Fruit fly (Drosophila melanogaster): Measurements from ENCODE around the gene Kap-alpha1.

Gene Kap-alpha1

DNA sequence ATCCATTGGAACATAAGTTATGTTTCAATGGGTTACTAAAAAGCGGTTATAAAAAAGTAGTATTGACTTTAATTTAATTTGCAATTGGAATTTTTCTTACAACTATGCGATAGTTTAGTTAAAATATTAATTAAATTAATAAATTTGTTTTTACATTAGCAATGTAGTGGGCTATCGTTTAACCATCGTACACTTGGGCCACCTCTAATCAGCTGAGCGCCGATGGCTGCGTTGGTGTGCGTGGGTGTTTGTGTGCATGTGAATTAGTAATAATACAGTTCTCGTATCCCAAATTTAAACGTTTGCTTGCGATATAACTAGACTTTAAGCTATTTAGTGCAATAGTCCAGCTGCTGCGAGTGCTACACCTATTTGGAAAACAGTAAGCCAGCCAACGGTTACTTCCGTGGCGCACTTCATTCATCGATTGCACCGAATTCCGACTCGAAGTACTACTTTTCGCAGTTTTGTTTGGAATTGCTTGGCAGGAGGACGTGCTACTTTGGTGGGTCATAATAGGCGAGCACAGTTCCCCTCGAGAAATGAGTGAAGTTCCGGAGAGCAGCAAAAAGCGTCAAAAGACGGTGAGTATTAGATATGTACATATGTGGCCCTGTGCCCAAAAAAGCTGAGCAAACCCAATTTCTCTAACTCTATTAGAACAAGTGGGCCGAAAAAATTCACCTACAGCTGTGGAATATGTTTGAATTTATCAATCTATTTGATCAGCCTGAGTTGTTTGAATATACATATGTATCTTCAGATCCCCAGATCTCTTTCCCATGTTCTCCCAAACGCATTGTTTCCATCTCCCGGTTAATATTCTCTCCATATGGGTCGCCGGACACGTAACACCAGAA, 38.2 kb downstream of the Kap-alpha1 start, which contains the start of gene Papss (continued):
- TF ChIP-seq CG10147 (GFP tag; optimal IDR thresholded peaks at IDR 0.05) (no peak), CG5180 (GFP tag; optimal IDR thresholded peaks at IDR 0.05) (no peak), MESR4 (GFP tag; optimal IDR thresholded peaks at IDR 0.05) (peak; percentile 41), CG18262 (tag; optimal IDR thresholded peaks at IDR 0.05) (no peak), CrebB (tag; optimal IDR thresholded peaks at IDR 0.05) (no peak), HmgZ (tag; optimal IDR thresholded peaks at IDR 0.05) (peak; percentile 6), vvl (GFP tag; IDR thresholded peaks at IDR 0.05) (peak; percentile 41), CG8359 (GFP tag; optimal IDR thresholded peaks at IDR 0.05; ENCODE audit: borderline replicate concordance) (no peak), lmd (GFP tag; IDR thresholded peaks at IDR 0.05) (no peak; the same call in 1 of the 2 replicates), CG7963 (GFP tag; IDR thresholded peaks at IDR 0.05; ENCODE audit: partially characterized antibody) (peak; percentile 71; the same call in 2 of the 3 replicates), CG13287 (GFP tag; IDR thresholded peaks at IDR 0.05; ENCODE audit: partially characterized antibody) (peak; percentile 94), HHEX (GFP tag; optimal IDR thresholded peaks at IDR 0.05) (peak; percentile 43), nmo (GFP tag; optimal IDR thresholded peaks at IDR 0.05) (peak; percentile 41), cwo (GFP tag; optimal IDR thresholded peaks at IDR 0.05) (peak; percentile 24), HLHmδ (GFP tag; optimal IDR thresholded peaks at IDR 0.05) (no peak), NFAT (GFP tag; IDR thresholded peaks at IDR 0.05) (peak; percentile 45; the same call in 1 of the 2 replicates), B-H2 (GFP tag; optimal IDR thresholded peaks at IDR 0.05) (peak; percentile 10), rib (GFP tag; IDR thresholded peaks at IDR 0.05) (no peak), CG43689 (GFP tag; IDR thresholded peaks at IDR 0.05) (no peak), Side (GFP tag; optimal IDR thresholded peaks at IDR 0.05) (no peak), onecut (GFP tag; IDR thresholded peaks at IDR 0.05) (peak; percentile 5; the same call in 1 of the 2 replicates), CG14860 (GFP tag; IDR thresholded peaks at IDR 0.05; ENCODE audit: partially characterized antibody) (peak; percentile 32; the same call in 1 of the 3 replicates), dimm (GFP tag; IDR thresholded peaks at IDR 0.05) (no peak), kni (GFP tag; optimal IDR thresholded peaks at IDR 0.05) (peak; percentile 78), Dref (GFP tag; IDR thresholded peaks at IDR 0.05) (no peak; the same call in 1 of the 2 replicates), Hey (tag; optimal IDR thresholded peaks at IDR 0.05) (no peak), unpg (GFP tag; optimal IDR thresholded peaks at IDR 0.05) (no peak), Ptx1 (GFP tag; IDR thresholded peaks at IDR 0.05) (peak; percentile 37; the same call in 1 of the 2 replicates), CG2202 (tag; optimal IDR thresholded peaks at IDR 0.05) (peak; percentile 13), wdn (GFP tag; IDR thresholded peaks at IDR 0.05) (peak; percentile 17; the same call in 1 of the 2 replicates), dati (GFP tag; IDR thresholded peaks at IDR 0.05) (no peak), amos (GFP tag; IDR thresholded peaks at IDR 0.05; ENCODE audit: partially characterized antibody) (peak; percentile 84), dysf (GFP tag; IDR thresholded peaks at IDR 0.05) (peak; percentile 17; the same call in 1 of the 3 replicates), tin (GFP tag; optimal IDR thresholded peaks at IDR 0.05) (no peak), CG17359 (tag; optimal IDR thresholded peaks at IDR 0.05) (peak; percentile 41), bigmax (GFP tag; optimal IDR thresholded peaks at IDR 0.05) (no peak), CG15601 (tag; optimal IDR thresholded peaks at IDR 0.05) (peak; percentile 51), schlank (tag; optimal IDR thresholded peaks at IDR 0.05) (peak; percentile 73)

dm6 chr3L:19845907-19846301, 38.9 kb downstream of the Kap-alpha1 start:
- TF ChIP-seq Pdp1 (GFP tag; optimal IDR thresholded peaks at IDR 0.05) (peak in 1 of 2 experiments; percentile 34), CG13287 (GFP tag; IDR thresholded peaks at IDR 0.05; ENCODE audit: partially characterized antibody) (no peak)

Data from whole organism, embryonic.